Worm (Caenorhabditis elegans) whole organism, L3 larva: ENCODE results near the gene taf-11.3.

Source experiments
- R02D3.7 ChIP-seq: fragments of 150-350 bp; optimal IDR thresholded peaks from 2 replicates; lab custom pipeline; 2014; ENCODE audit warnings: missing biosample characterization, missing genetic modification characterization
- aly-2 ChIP-seq: fragments of 150-350 bp; optimal IDR thresholded peaks from 2 replicates; lab custom pipeline; 2014; ENCODE audit warnings: missing biosample characterization, missing genetic modification characterization
- ama-1 ChIP-seq: fragments of 150-350 bp; optimal IDR thresholded peaks from 2 replicates; lab custom pipeline; 2018
- mdl-1 ChIP-seq: fragments of 150-350 bp; optimal IDR thresholded peaks from 2 replicates; lab custom pipeline; 2014; ENCODE audit warnings: missing biosample characterization, missing genetic modification characterization
- nhr-11 ChIP-seq: fragments of 150-350 bp; optimal IDR thresholded peaks from 2 replicates; lab custom pipeline; 2014; ENCODE audit warnings: missing biosample characterization, missing genetic modification characterization
- nhr-76 ChIP-seq: fragments of 150-350 bp; sonication (generic microtip); optimal IDR thresholded peaks from 5 replicates; lab custom pipeline; 2014; ENCODE audit warnings: missing biosample characterization, missing genetic modification characterization
- pha-4 ChIP-seq: fragments of 150-350 bp; optimal IDR thresholded peaks from 2 replicates; lab custom pipeline; 2014; ENCODE audit warnings: missing biosample characterization, missing genetic modification reagents, missing genetic modification characterization
- unc-62 ChIP-seq: fragments of 150-350 bp; sonication (generic microtip); optimal IDR thresholded peaks from 4 replicates; lab custom pipeline; 2014; ENCODE audit warnings: missing biosample characterization, missing genetic modification reagents, missing genetic modification characterization

DNA sequence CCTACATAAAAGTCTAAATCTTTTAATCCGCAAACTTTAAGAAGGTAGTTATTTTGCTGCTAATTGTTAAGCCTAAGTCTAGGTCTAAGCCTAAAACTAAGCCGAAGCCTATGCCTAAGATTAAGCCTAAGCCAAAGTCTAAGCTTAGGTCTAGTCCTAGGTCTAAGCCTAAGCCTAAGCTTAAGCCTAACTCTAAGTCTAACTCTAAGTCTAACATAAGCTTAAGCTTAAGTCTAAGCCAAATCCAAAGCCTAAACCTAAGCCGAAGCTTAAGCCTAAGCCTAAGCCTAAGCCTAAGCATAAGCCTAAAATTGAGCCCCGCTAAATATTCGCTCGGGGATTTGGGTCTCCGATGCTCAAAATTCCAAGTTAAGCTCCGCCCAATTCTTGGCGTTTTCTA is 16.2 kb upstream of the taf-11.3 start:
- no peak for TF ChIP-seq ama-1 (lab: Kevin White, UChicago)
- no peak for TF ChIP-seq aly-2 (tag; lab: Kevin White, UChicago)
- TF ChIP-seq nhr-76 (tag; lab: Kevin White, UChicago): no peak
- TF ChIP-seq mdl-1 (tag; lab: Kevin White, UChicago): no peak
- no peak for TF ChIP-seq R02D3.7 (tag; lab: Kevin White, UChicago)
- TF ChIP-seq pha-4 (tag; lab: Kevin White, UChicago): no peak
- TF ChIP-seq nhr-11 (tag; lab: Kevin White, UChicago): no peak
- no peak for TF ChIP-seq unc-62 (GFP tag; lab: Kevin White, UChicago)
